Worm (Caenorhabditis elegans) whole organism, L3 larva: ENCODE data around the gene Y46D2A.2.

Experiments
- ZK546.5 ChIP-seq: sonication (generic microtip); optimal IDR thresholded peaks from 2 replicates; lab custom pipeline; 2017; ENCODE audit warnings: missing biosample characterization, missing genetic modification characterization
- aly-2 ChIP-seq: fragments of 150-350 bp; optimal IDR thresholded peaks from 2 replicates; lab custom pipeline; 2014; ENCODE audit warnings: missing biosample characterization, missing genetic modification characterization
- ama-1 ChIP-seq: fragments of 150-350 bp; optimal IDR thresholded peaks from 2 replicates; lab custom pipeline; 2018
- ceh-16 ChIP-seq: sonication (generic microtip); optimal IDR thresholded peaks from 2 replicates; lab custom pipeline; 2017; ENCODE audit warnings: missing biosample characterization, missing genetic modification characterization
- ceh-28 ChIP-seq: fragments of 150-350 bp; optimal IDR thresholded peaks from 2 replicates; lab custom pipeline; 2014; ENCODE audit warnings: missing biosample characterization, missing genetic modification reagents, missing genetic modification characterization
- ceh-9 ChIP-seq: sonication (generic microtip); optimal IDR thresholded peaks from 2 replicates; lab custom pipeline; 2018; ENCODE audit warnings: missing biosample characterization, missing genetic modification characterization
- daf-12 ChIP-seq: fragments of 150-350 bp; optimal IDR thresholded peaks from 2 replicates; lab custom pipeline; 2014; ENCODE audit warnings: missing biosample characterization, missing genetic modification reagents, missing genetic modification characterization
- egl-5 ChIP-seq: fragments of 150-350 bp; optimal IDR thresholded peaks from 2 replicates; lab custom pipeline; 2017; ENCODE audit warnings: missing biosample characterization, missing genetic modification reagents, missing genetic modification characterization, inconsistent platforms
- elt-1 ChIP-seq: fragments of 150-350 bp; optimal IDR thresholded peaks from 2 replicates; lab custom pipeline; 2014; ENCODE audit warnings: missing biosample characterization, missing genetic modification characterization
- elt-2 ChIP-seq: sonication (generic microtip); optimal IDR thresholded peaks from 2 replicates; lab custom pipeline; 2016; ENCODE audit warnings: missing genetic modification reagents, mild to moderate bottlenecking, missing genetic modification characterization, missing compliant biosample characterization
- elt-3 ChIP-seq, 3 experiments: fragments of 150-350 bp in 1 of 3; sonication (generic microtip) in 2 of 3; optimal IDR thresholded peaks; 2 replicates in 2 of 3; 4 replicates in 1 of 3; lab custom pipeline; 2014 to 2017; ENCODE audit warnings: missing biosample characterization in 3 of 3, missing genetic modification characterization in 3 of 3
- fos-1 ChIP-seq: fragments of 150-350 bp; optimal IDR thresholded peaks from 2 replicates; lab custom pipeline; 2014; ENCODE audit warnings: missing biosample characterization, missing genetic modification characterization
- hmg-11 ChIP-seq: sonication (generic microtip); optimal IDR thresholded peaks from 2 replicates; lab custom pipeline; 2016; ENCODE audit warnings: missing genetic modification characterization, missing compliant biosample characterization
- jun-1 ChIP-seq: fragments of 150-350 bp; optimal IDR thresholded peaks from 2 replicates; lab custom pipeline; 2014; ENCODE audit warnings: missing biosample characterization, missing genetic modification reagents, missing genetic modification characterization
- lin-15B ChIP-seq: fragments of 150-350 bp; optimal IDR thresholded peaks from 2 replicates; lab custom pipeline; 2014; ENCODE audit warnings: missing biosample characterization, missing genetic modification characterization
- lin-39 ChIP-seq: fragments of 150-350 bp; optimal IDR thresholded peaks from 2 replicates; lab custom pipeline; 2018; ENCODE audit warnings: missing biosample characterization, missing genetic modification reagents, missing genetic modification characterization
- lsy-12 ChIP-seq: sonication (generic microtip); optimal IDR thresholded peaks from 2 replicates; lab custom pipeline; 2016; ENCODE audit warnings: mild to moderate bottlenecking, missing genetic modification characterization, missing compliant biosample characterization
- mdl-1 ChIP-seq: fragments of 150-350 bp; optimal IDR thresholded peaks from 2 replicates; lab custom pipeline; 2014; ENCODE audit warnings: missing biosample characterization, missing genetic modification characterization
- mml-1 ChIP-seq: fragments of 150-350 bp; sonication (generic microtip); optimal IDR thresholded peaks from 3 replicates; lab custom pipeline; 2014; ENCODE audit warnings: missing biosample characterization, missing genetic modification characterization
- nfya-1 ChIP-seq: sonication (generic microtip); optimal IDR thresholded peaks from 2 replicates; lab custom pipeline; 2017; ENCODE audit warnings: missing genetic modification characterization, mild to moderate bottlenecking, missing compliant biosample characterization, antibody characterized with exemption, moderate library complexity; ENCODE audit not compliant: insufficient read depth
- nhr-11 ChIP-seq: fragments of 150-350 bp; optimal IDR thresholded peaks from 2 replicates; lab custom pipeline; 2014; ENCODE audit warnings: missing biosample characterization, missing genetic modification characterization
- nhr-237 ChIP-seq: fragments of 150-350 bp; optimal IDR thresholded peaks from 2 replicates; lab custom pipeline; 2014; ENCODE audit warnings: missing biosample characterization, missing genetic modification characterization
- nhr-25 ChIP-seq: sonication (generic microtip); optimal IDR thresholded peaks from 2 replicates; lab custom pipeline; 2017; ENCODE audit warnings: missing biosample characterization, missing genetic modification characterization
- nhr-28 ChIP-seq: fragments of 150-350 bp; optimal IDR thresholded peaks from 2 replicates; lab custom pipeline; 2014; ENCODE audit warnings: missing biosample characterization, missing genetic modification characterization
- nhr-43 ChIP-seq: sonication (generic microtip); optimal IDR thresholded peaks from 2 replicates; lab custom pipeline; 2016; ENCODE audit warnings: mild to moderate bottlenecking, missing genetic modification characterization, missing compliant biosample characterization; ENCODE audit not compliant: poor library complexity, severe bottlenecking
- nhr-67 ChIP-seq: fragments of 150-350 bp; optimal IDR thresholded peaks from 2 replicates; lab custom pipeline; 2014; ENCODE audit warnings: missing biosample characterization, missing genetic modification characterization
- nhr-77 ChIP-seq: fragments of 150-350 bp; optimal IDR thresholded peaks from 2 replicates; lab custom pipeline; 2014; ENCODE audit warnings: missing biosample characterization, missing genetic modification characterization
- pqm-1 ChIP-seq: fragments of 150-350 bp; optimal IDR thresholded peaks from 2 replicates; lab custom pipeline; 2017; ENCODE audit warnings: missing biosample characterization, missing genetic modification characterization, inconsistent platforms
- sea-2 ChIP-seq: fragments of 150-350 bp; sonication (generic microtip); optimal IDR thresholded peaks from 4 replicates; lab custom pipeline; 2014; ENCODE audit warnings: missing biosample characterization, missing genetic modification reagents, missing genetic modification characterization
- skn-1 ChIP-seq: fragments of 150-350 bp; optimal IDR thresholded peaks from 2 replicates; lab custom pipeline; 2014; ENCODE audit warnings: missing biosample characterization, missing genetic modification characterization
- tbx-2 ChIP-seq: sonication (generic microtip); optimal IDR thresholded peaks from 2 replicates; lab custom pipeline; 2016; ENCODE audit warnings: mild to moderate bottlenecking, missing genetic modification characterization, missing compliant biosample characterization
- unc-39 ChIP-seq: sonication (generic microtip); optimal IDR thresholded peaks from 4 replicates; lab custom pipeline; 2017; ENCODE audit warnings: missing biosample characterization, missing genetic modification characterization
- unc-62 ChIP-seq: fragments of 150-350 bp; sonication (generic microtip); optimal IDR thresholded peaks from 4 replicates; lab custom pipeline; 2014; ENCODE audit warnings: missing biosample characterization, missing genetic modification reagents, missing genetic modification characterization
- zag-1 ChIP-seq: fragments of 150-350 bp; optimal IDR thresholded peaks from 2 replicates; lab custom pipeline; 2014; ENCODE audit warnings: missing biosample characterization, missing genetic modification characterization
- ztf-11 ChIP-seq: fragments of 150-350 bp; optimal IDR thresholded peaks from 2 replicates; lab custom pipeline; 2014; ENCODE audit warnings: missing biosample characterization, missing genetic modification characterization
- ztf-4 ChIP-seq: fragments of 150-350 bp; optimal IDR thresholded peaks from 2 replicates; lab custom pipeline; 2014; ENCODE audit warnings: missing biosample characterization, missing genetic modification characterization

The Y46D2A.2 gene

DNA sequence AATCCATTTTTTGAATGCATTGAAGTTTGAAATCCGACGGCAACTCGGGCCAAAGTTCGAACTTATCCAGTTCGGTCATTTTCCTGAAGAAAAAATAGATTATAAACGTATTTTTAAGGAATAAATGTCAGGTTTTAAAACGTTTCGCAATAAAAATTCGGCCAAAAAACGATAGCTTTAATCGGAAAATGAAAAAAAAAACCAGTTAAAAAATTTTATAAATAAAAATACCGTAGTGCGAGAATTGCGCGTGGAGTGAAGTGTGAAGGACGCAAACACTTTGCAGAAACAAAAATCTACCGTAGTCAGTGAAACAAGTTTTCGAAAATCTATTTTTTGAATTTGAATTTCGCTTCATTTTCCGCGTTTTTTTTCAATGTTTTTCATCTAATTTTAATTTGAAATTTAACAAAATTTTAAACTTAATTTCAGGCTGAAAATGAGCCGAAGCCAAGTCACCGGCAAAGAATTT is 26.8 kb upstream of the Y46D2A.2 start, which contains the start of gene F14D2.8:
Gene F14D2.8, minus strand, starts transcription at position 51 of the 472 bp plus-strand sequence.
- no peak for TF ChIP-seq ceh-9 (tag; lab: Kevin White, UChicago)
- TF ChIP-seq, all 47 proteins: peak for 0

- TF ChIP-seq ztf-4 (tag; lab: Kevin White, UChicago) (no peak), ceh-28 (no peak), ztf-11 (tag; lab: Kevin White, UChicago) (no peak), nhr-77 (no peak), daf-12 (tag; lab: Kevin White, UChicago) (no peak), jun-1 (tag; lab: Kevin White, UChicago) (no peak), elt-3 (tag; optimal IDR thresholded peaks at IDR 0.05; lab: Kevin White, UChicago) (no peak), nhr-67 (tag; lab: Kevin White, UChicago) (no peak), sea-2 (GFP tag; lab: Kevin White, UChicago) (no peak), skn-1 (tag; lab: Kevin White, UChicago) (no peak), nhr-237 (tag; lab: Kevin White, UChicago) (no peak), hmg-11 (tag; lab: Kevin White, UChicago) (no peak), lsy-12 (tag; lab: Kevin White, UChicago) (no peak), unc-62 (GFP tag; lab: Kevin White, UChicago) (no peak), zag-1 (tag; lab: Kevin White, UChicago) (no peak), ama-1 (lab: Kevin White, UChicago) (no peak), nhr-25 (no peak), ceh-16 (no peak)
- TF ChIP-seq, all 47 proteins: peak for 0
These were observed 25.0 kb upstream of the Y46D2A.2 start, which contains the start of the genes F14D2.14 and bath-29 for ce11 chrII:3347940-3348610. F14D2.14 (minus strand) TSS chrII:3347990. bath-29 (plus strand) TSS chrII:3348560.

- TF ChIP-seq nfya-1 (tag; lab: Kevin White, UChicago) (no peak), nhr-28 (tag; lab: Kevin White, UChicago) (no peak), ceh-28 (no peak), mml-1 (tag; lab: Kevin White, UChicago) (no peak), hmg-11 (tag; lab: Kevin White, UChicago) (no peak), tbx-2 (tag; lab: Kevin White, UChicago) (no peak), aly-2 (tag; lab: Kevin White, UChicago) (no peak), ama-1 (lab: Kevin White, UChicago) (no peak), unc-39 (tag; lab: Kevin White, UChicago) (no peak), egl-5 (tag; lab: Kevin White, UChicago) (no peak), mdl-1 (tag; lab: Kevin White, UChicago) (no peak), nhr-11 (tag; lab: Kevin White, UChicago) (no peak), fos-1 (tag; lab: Kevin White, UChicago) (no peak)
- TF ChIP-seq, all 47 proteins: peak for 0
These were observed 23.3 kb upstream of the Y46D2A.2 start, which contains the start of gene bath-30 for ce11 chrII:3346328-3346780. bath-30 (minus strand) TSS chrII:3346378.

ce11 chrII:3344917-3345316 is 21.8 kb upstream of the Y46D2A.2 start, which contains the start of gene bath-28:
bath-28 (minus strand) TSS chrII:3344967.
- TF ChIP-seq lin-15B (tag; lab: Kevin White, UChicago) (no peak), pqm-1 (no peak), tbx-2 (tag; lab: Kevin White, UChicago) (no peak)

DNA sequence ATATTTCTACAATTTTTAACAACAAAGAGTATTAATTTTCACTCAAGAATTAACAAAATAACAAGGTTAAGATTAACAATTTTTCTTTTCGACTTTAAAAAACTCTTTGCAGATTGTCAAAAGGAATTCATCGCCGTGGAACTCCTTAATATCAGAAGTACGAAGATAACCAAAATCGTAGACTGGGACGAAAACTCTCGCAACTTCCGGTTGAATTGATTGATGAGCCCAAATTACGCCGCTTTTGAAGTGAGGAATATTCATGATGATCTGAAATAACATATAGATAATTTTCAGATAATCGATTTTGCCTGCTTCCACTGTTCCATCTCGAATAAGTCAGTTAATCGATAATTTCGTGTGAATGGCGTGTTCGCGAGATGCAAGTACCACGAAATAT is 20.6 kb upstream of the Y46D2A.2 start, which contains the start of gene F14D2.15:
Gene F14D2.15, minus strand, starts transcription at position 101 of the 400 bp plus-strand sequence.
- TF ChIP-seq pqm-1 (no peak), daf-12 (tag; lab: Kevin White, UChicago) (no peak), unc-39 (tag; lab: Kevin White, UChicago) (no peak), lin-15B (tag; lab: Kevin White, UChicago) (no peak), elt-2 (tag; lab: Kevin White, UChicago) (no peak), fos-1 (tag; lab: Kevin White, UChicago) (no peak), nhr-43 (no peak), nhr-67 (tag; lab: Kevin White, UChicago) (no peak), nhr-11 (tag; lab: Kevin White, UChicago) (no peak), lin-39 (tag; lab: Kevin White, UChicago) (no peak), ZK546.5 (no peak), elt-1 (tag; lab: Kevin White, UChicago) (no peak), sea-2 (GFP tag; lab: Kevin White, UChicago) (no peak), egl-5 (tag; lab: Kevin White, UChicago) (no peak), elt-3 (tag; optimal IDR thresholded peaks at IDR 0.05; lab: Kevin White, UChicago) (no peak), nfya-1 (tag; lab: Kevin White, UChicago) (no peak), mdl-1 (tag; lab: Kevin White, UChicago) (no peak), skn-1 (tag; lab: Kevin White, UChicago) (no peak), unc-62 (GFP tag; lab: Kevin White, UChicago) (no peak)
